Worm (Caenorhabditis elegans): ENCODE data around the gene sdz-8.

DNA sequence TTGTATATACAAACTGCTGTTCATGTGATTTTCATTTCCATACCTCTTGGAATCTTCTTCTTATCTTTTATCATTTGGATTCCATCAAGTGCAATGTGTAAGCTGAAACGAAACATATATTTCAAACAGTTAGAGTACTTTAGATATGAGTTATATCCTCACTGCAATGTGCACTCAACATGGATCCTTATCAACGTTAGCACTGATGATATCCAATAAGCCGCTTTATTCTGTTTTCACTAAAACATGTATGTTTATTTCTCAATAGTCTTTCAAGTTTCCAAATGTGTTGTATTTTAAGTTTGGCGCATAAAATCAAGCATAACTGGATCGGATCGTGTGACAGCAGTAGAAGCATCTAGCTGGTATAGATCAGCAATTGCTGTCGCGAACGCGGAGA lies 29.3 kb downstream of the sdz-8 start, which contains the start of gene T11F9.10:
- no peak for TF ChIP-seq nhr-28 (tag; optimal IDR thresholded peaks at IDR 0.05)
- no peak for TF ChIP-seq unc-62 (GFP tag; optimal IDR thresholded peaks at IDR 0.05)
- no peak for TF ChIP-seq snpc-4 (tag; optimal IDR thresholded peaks at IDR 0.05)
- TF ChIP-seq elt-1 (tag; optimal IDR thresholded peaks at IDR 0.05; ENCODE audit: borderline replicate concordance, insufficient read depth), result no peak
- TF ChIP-seq pha-4 (tag; optimal IDR thresholded peaks at IDR 0.05), result no peak
- TF ChIP-seq lsy-2 (tag; optimal IDR thresholded peaks at IDR 0.05), result no peak
- no peak for TF ChIP-seq ztf-11 (tag; optimal IDR thresholded peaks at IDR 0.05)
- no peak for TF ChIP-seq mab-5 (tag; optimal IDR thresholded peaks at IDR 0.05)
- no peak for TF ChIP-seq ceh-83 (GFP tag; optimal IDR thresholded peaks at IDR 0.05)
- TF ChIP-seq unc-39 (tag; optimal IDR thresholded peaks at IDR 0.05), result no peak
- no peak for TF ChIP-seq blmp-1 (tag; optimal IDR thresholded peaks at IDR 0.05)
- TF ChIP-seq bed-3 (GFP tag; optimal IDR thresholded peaks at IDR 0.05), result no peak
- TF ChIP-seq nhr-237 (tag; optimal IDR thresholded peaks at IDR 0.05), result no peak
- no peak for TF ChIP-seq nhr-12 (tag; optimal IDR thresholded peaks at IDR 0.05)
